Worm (Caenorhabditis elegans): ENCODE results near the gene ins-14.

Gene ins-14

ce11 chrII:6749422-6749821 lies 3.8 kb upstream of the ins-14 start, which contains the start of gene F41G3.10:
TSS of gene F41G3.10 (minus strand) at chrII:6749522.
- TF ChIP-seq ceh-79 (tag; optimal IDR thresholded peaks at IDR 0.05) (no peak), F39B2.1 (GFP tag; IDR thresholded peaks at IDR 0.05) (no peak), T26A5.8 (tag; optimal IDR thresholded peaks at IDR 0.05) (no peak), dox-1 (GFP tag; IDR thresholded peaks at IDR 0.05) (no peak), dpff-1 (tag; optimal IDR thresholded peaks at IDR 0.05) (no peak), rpc-1 (optimal IDR thresholded peaks at IDR 0.05) (no peak), rpc-1 (tag; optimal IDR thresholded peaks at IDR 0.05) (no peak), nhr-90 (tag; optimal IDR thresholded peaks at IDR 0.05) (no peak), D2030.7 (GFP tag; IDR thresholded peaks at IDR 0.05) (no peak), T07F8.4 (tag; optimal IDR thresholded peaks at IDR 0.05) (no peak)

ce11 chrII:6746404-6746803 lies 790 bp upstream of the ins-14 start, which contains the start of gene F41G3.5:
TSS of gene F41G3.5 (plus strand) at chrII:6746704.
- no peak for TF ChIP-seq bed-1 (GFP tag; IDR thresholded peaks at IDR 0.05)
- TF ChIP-seq nhr-120 (GFP tag; IDR thresholded peaks at IDR 0.05) = no peak
- no peak for TF ChIP-seq ztf-6 (GFP tag; IDR thresholded peaks at IDR 0.05)
- TF ChIP-seq ama-1 (optimal IDR thresholded peaks at IDR 0.05) = no peak
- TF ChIP-seq ama-1 (GFP tag; optimal IDR thresholded peaks at IDR 0.05) = no peak
- no peak for TF ChIP-seq ztf-18 (tag; optimal IDR thresholded peaks at IDR 0.05)
- TF ChIP-seq tbp1 (GFP tag; optimal IDR thresholded peaks at IDR 0.05) = no peak
- TF ChIP-seq athp-1 (tag; optimal IDR thresholded peaks at IDR 0.05) = no peak
- TF ChIP-seq F10E7.11 (tag; optimal IDR thresholded peaks at IDR 0.05) = no peak

- TF ChIP-seq snpc-1.3 (tag; optimal IDR thresholded peaks at IDR 0.05; ENCODE audit: insufficient read depth) = no peak
- TF ChIP-seq F49E8.2 (tag; optimal IDR thresholded peaks at IDR 0.05; ENCODE audit: insufficient read depth) = no peak
- no peak for TF ChIP-seq let-526 (GFP tag; IDR thresholded peaks at IDR 0.05)
- TF ChIP-seq hmg-1.2 (GFP tag; IDR thresholded peaks at IDR 0.05) = no peak
- no peak for TF ChIP-seq madf-3 (GFP tag; IDR thresholded peaks at IDR 0.05)
- TF ChIP-seq dpff-1 (tag; optimal IDR thresholded peaks at IDR 0.05) = no peak
- no peak for TF ChIP-seq unc-130 (GFP tag; optimal IDR thresholded peaks at IDR 0.05)
- no peak for TF ChIP-seq hlh-26 (GFP tag; conservative IDR thresholded peaks at IDR 0.05)
- TF ChIP-seq mes-4 (tag; optimal IDR thresholded peaks at IDR 0.05) = no peak
- no peak for TF ChIP-seq Y95B8A.8 (GFP tag; IDR thresholded peaks at IDR 0.05)
- TF ChIP-seq ceh-58 (GFP tag; IDR thresholded peaks at IDR 0.05) = no peak
These were observed 966 bp downstream of the ins-14 start, which contains the start of gene ins-15 for ce11 chrII:6744648-6745047. TSS of gene ins-15 (minus strand) at chrII:6744748.

- no peak for TF ChIP-seq mes-4 (tag; optimal IDR thresholded peaks at IDR 0.05)
These were observed 3.0 kb downstream of the ins-14 start, which contains the start of gene F41G3.6 for ce11 chrII:6742614-6743013. TSS of gene F41G3.6 (plus strand) at chrII:6742914.

ce11 chrII:6741428-6741827 lies 4.2 kb downstream of the ins-14 start, which contains the start of gene exos-8:
TSS of gene exos-8 (plus strand) at chrII:6741691.
- TF ChIP-seq snpc-4 (GFP tag; optimal IDR thresholded peaks at IDR 0.05) (no peak), snpc-4 (tag; optimal IDR thresholded peaks at IDR 0.05) (no peak), unc-62 (GFP tag; optimal IDR thresholded peaks at IDR 0.05) (no peak), F39B2.1 (GFP tag; IDR thresholded peaks at IDR 0.05) (no peak), somi-1 (GFP tag; optimal IDR thresholded peaks at IDR 0.05) (no peak), ztf-28 (GFP tag; IDR thresholded peaks at IDR 0.05) (no peak), unc-130 (GFP tag; optimal IDR thresholded peaks at IDR 0.05) (peak; percentile 71), dpl-1 (GFP tag; optimal IDR thresholded peaks at IDR 0.05) (peak; percentile 37), ets-4 (GFP tag; optimal IDR thresholded peaks at IDR 0.05) (no peak), ceh-100 (GFP tag; IDR thresholded peaks at IDR 0.05) (peak; percentile 97), tbp1 (GFP tag; optimal IDR thresholded peaks at IDR 0.05) (peak; percentile 55), zfh-2 (GFP tag; conservative IDR thresholded peaks at IDR 0.05) (no peak), egrh-3 (GFP tag; IDR thresholded peaks at IDR 0.05) (no peak), F10E7.11 (tag; optimal IDR thresholded peaks at IDR 0.05) (no peak), sptf-2 (GFP tag; optimal IDR thresholded peaks at IDR 0.05) (no peak), athp-1 (tag; optimal IDR thresholded peaks at IDR 0.05) (no peak), pha-4 (tag; optimal IDR thresholded peaks at IDR 0.05) (no peak), lsl-1 (GFP tag; optimal IDR thresholded peaks at IDR 0.05) (peak; percentile 34), lin-54 (GFP tag; optimal IDR thresholded peaks at IDR 0.05) (peak; percentile 40), nhr-27 (tag; optimal IDR thresholded peaks at IDR 0.05) (no peak)
